Fruit fly (Drosophila melanogaster) whole organism, embryonic: ENCODE results near the gene kraken.

Experiments used
- CG11085 ChIP-seq: fragments of 200-800 bp; sonication (Bioruptor generic); IDR thresholded peaks from 2 replicates; pipeline ENCODE4 v1.3.6; 2022; ENCODE audit warnings: missing biosample characterization, missing genetic modification characterization
- CG11504 ChIP-seq: fragments of 200-800 bp; sonication (Bioruptor generic); optimal IDR thresholded peaks from 3 replicates; lab custom pipeline; 2019; ENCODE audit warnings: missing biosample characterization, mild to moderate bottlenecking, missing genetic modification characterization, moderate library complexity
- CG12071 ChIP-seq: fragments of 200-800 bp; sonication (Bioruptor generic); optimal IDR thresholded peaks from 3 replicates; lab custom pipeline; 2018; ENCODE audit warnings: missing biosample characterization, mild to moderate bottlenecking, missing genetic modification characterization
- CG13287 ChIP-seq: fragments of 200-800 bp; sonication (Bioruptor generic); IDR thresholded peaks from 2 replicates; pipeline ENCODE4 v1.3.6; 2022; ENCODE audit warnings: missing biosample characterization, missing genetic modification characterization; ENCODE audit not compliant: partially characterized antibody
- CG13775 ChIP-seq: fragments of 200-800 bp; sonication (Bioruptor generic); optimal IDR thresholded peaks from 3 replicates; lab custom pipeline; 2017; ENCODE audit warnings: missing biosample characterization, mild to moderate bottlenecking, missing genetic modification characterization
- CG14667 ChIP-seq: fragments of 200-800 bp; sonication (Bioruptor generic); IDR thresholded peaks from 2 replicates; pipeline ENCODE4 v1.3.6; 2022; ENCODE audit warnings: missing biosample characterization, missing genetic modification characterization
- CG17385 ChIP-seq: fragments of 200-800 bp; sonication (Bioruptor generic); optimal IDR thresholded peaks from 3 replicates; lab custom pipeline; 2018; ENCODE audit warnings: missing biosample characterization, mild to moderate bottlenecking, missing genetic modification characterization
- CG18619 ChIP-seq: fragments of 200-800 bp; sonication (Bioruptor generic); optimal IDR thresholded peaks from 3 replicates; lab custom pipeline; 2017; ENCODE audit warnings: missing biosample characterization, mild to moderate bottlenecking, missing genetic modification characterization
- CG2120 ChIP-seq: fragments of 200-800 bp; sonication (Bioruptor generic); optimal IDR thresholded peaks from 3 replicates; lab custom pipeline; 2016; ENCODE audit warnings: missing biosample characterization, missing genetic modification characterization
- CG31365 ChIP-seq: fragments of 200-800 bp; sonication (Bioruptor generic); optimal IDR thresholded peaks from 2 replicates; lab custom pipeline; 2018; ENCODE audit warnings: missing biosample characterization, mild to moderate bottlenecking, missing genetic modification characterization
- CG3281 ChIP-seq: fragments of 200-800 bp; sonication (Bioruptor generic); optimal IDR thresholded peaks from 3 replicates; lab custom pipeline; 2017; ENCODE audit warnings: missing biosample characterization, mild to moderate bottlenecking, missing genetic modification characterization
- CG3847 ChIP-seq: fragments of 200-800 bp; sonication (Bioruptor generic); IDR thresholded peaks from 2 replicates; pipeline ENCODE4 v1.3.6; 2022; ENCODE audit warnings: missing biosample characterization, missing genetic modification characterization
- CG5180 ChIP-seq: fragments of 200-800 bp; sonication (Bioruptor generic); optimal IDR thresholded peaks from 3 replicates; lab custom pipeline; 2017; ENCODE audit warnings: missing biosample characterization, missing genetic modification characterization, mild to moderate bottlenecking, moderate library complexity, missing genetic modification reagents
- CG6813 ChIP-seq: fragments of 200-800 bp; sonication (Bioruptor generic); optimal IDR thresholded peaks from 2 replicates; lab custom pipeline; 2017; ENCODE audit warnings: missing biosample characterization, missing genetic modification characterization, mild to moderate bottlenecking, moderate library complexity, missing genetic modification reagents
- CG7928 ChIP-seq: fragments of 200-800 bp; sonication (Bioruptor generic); optimal IDR thresholded peaks from 2 replicates; lab custom pipeline; 2017; ENCODE audit warnings: missing biosample characterization, mild to moderate bottlenecking, missing genetic modification characterization
- CG7963 ChIP-seq: fragments of 200-800 bp; sonication (Bioruptor generic); IDR thresholded peaks from 3 replicates; pipeline ENCODE4 v1.3.6; 2022; ENCODE audit warnings: missing biosample characterization, missing genetic modification characterization; ENCODE audit not compliant: partially characterized antibody
- CG8359 ChIP-seq: fragments of 200-800 bp; sonication (Bioruptor generic); optimal IDR thresholded peaks from 2 replicates; lab custom pipeline; 2017; ENCODE audit warnings: missing biosample characterization, mild to moderate bottlenecking, missing genetic modification characterization, borderline replicate concordance
- CG9817 ChIP-seq: fragments of 200-800 bp; sonication (Bioruptor generic); optimal IDR thresholded peaks from 2 replicates; lab custom pipeline; 2018; ENCODE audit warnings: missing biosample characterization, mild to moderate bottlenecking, missing genetic modification characterization, moderate library complexity
- Dip2 ChIP-seq: fragments of 200-800 bp; sonication (Bioruptor generic); IDR thresholded peaks from 2 replicates; pipeline ENCODE4 v1.3.6; 2022; ENCODE audit warnings: missing biosample characterization, missing genetic modification characterization
- Doc3 ChIP-seq: fragments of 200-800 bp; sonication (Bioruptor generic); IDR thresholded peaks from 3 replicates; pipeline ENCODE4 v1.3.6; 2022; ENCODE audit warnings: missing biosample characterization, missing genetic modification characterization; ENCODE audit not compliant: partially characterized antibody
- Dref ChIP-seq: fragments of 200-800 bp; sonication (Bioruptor generic); IDR thresholded peaks from 2 replicates; pipeline ENCODE4 v1.3.6; 2022; ENCODE audit warnings: missing biosample characterization, missing genetic modification characterization
- Drgx ChIP-seq: fragments of 200-800 bp; sonication (Bioruptor generic); IDR thresholded peaks from 2 replicates; pipeline ENCODE4 v1.3.6; 2022; ENCODE audit warnings: missing biosample characterization, missing genetic modification characterization
- Hand ChIP-seq: fragments of 200-800 bp; sonication (Bioruptor generic); optimal IDR thresholded peaks from 2 replicates; lab custom pipeline; 2017; ENCODE audit warnings: mild to moderate bottlenecking, missing biosample characterization, missing genetic modification reagents, missing genetic modification characterization
- Meics ChIP-seq: fragments of 200-800 bp; sonication (Bioruptor generic); optimal IDR thresholded peaks from 2 replicates; lab custom pipeline; 2017; ENCODE audit warnings: missing biosample characterization, mild to moderate bottlenecking, missing genetic modification characterization
- Myb ChIP-seq: fragments of 200-800 bp; sonication (Bioruptor generic); optimal IDR thresholded peaks from 2 replicates; lab custom pipeline; 2016; ENCODE audit warnings: missing biosample characterization, missing genetic modification characterization
- NC2α ChIP-seq: fragments of 200-800 bp; sonication (Bioruptor generic); optimal IDR thresholded peaks from 2 replicates; lab custom pipeline; 2016; ENCODE audit warnings: missing biosample characterization, missing genetic modification characterization
- NK7.1 ChIP-seq: fragments of 200-800 bp; sonication (Bioruptor generic); optimal IDR thresholded peaks from 3 replicates; lab custom pipeline; 2016; ENCODE audit warnings: missing biosample characterization, missing genetic modification characterization
- Oaz ChIP-seq: fragments of 200-800 bp; sonication (Bioruptor generic); IDR thresholded peaks from 2 replicates; pipeline ENCODE4 v1.3.6; 2022; ENCODE audit warnings: missing biosample characterization, missing genetic modification characterization
- Six4 ChIP-seq: fragments of 200-800 bp; sonication (Bioruptor generic); optimal IDR thresholded peaks from 2 replicates; lab custom pipeline; 2016; ENCODE audit warnings: missing biosample characterization, missing genetic modification characterization
- Sry-δ ChIP-seq: fragments of 200-800 bp; sonication (Bioruptor generic); optimal IDR thresholded peaks from 2 replicates; lab custom pipeline; 2016; ENCODE audit warnings: missing biosample characterization, missing genetic modification characterization
- Usf ChIP-seq: fragments of 200-800 bp; sonication (Bioruptor generic); optimal IDR thresholded peaks from 2 replicates; lab custom pipeline; 2017; ENCODE audit warnings: missing genotype, missing biosample characterization, missing genetic modification characterization
- Vsx1 ChIP-seq: fragments of 200-800 bp; sonication (Bioruptor generic); optimal IDR thresholded peaks from 2 replicates; lab custom pipeline; 2017; ENCODE audit warnings: missing biosample characterization, mild to moderate bottlenecking, missing genetic modification characterization, missing genetic modification reagents
- ab ChIP-seq: fragments of 200-800 bp; sonication (Bioruptor generic); optimal IDR thresholded peaks from 2 replicates; lab custom pipeline; 2016; ENCODE audit warnings: missing biosample characterization, missing genetic modification characterization
- crol ChIP-seq: fragments of 200-800 bp; sonication (Bioruptor generic); IDR thresholded peaks from 2 replicates; pipeline ENCODE4 v1.3.6; 2022; ENCODE audit warnings: missing biosample characterization, missing genetic modification characterization
- cwo ChIP-seq: fragments of 200-800 bp; sonication (Bioruptor generic); optimal IDR thresholded peaks from 3 replicates; lab custom pipeline; 2017; ENCODE audit warnings: missing biosample characterization, missing genetic modification characterization, mild to moderate bottlenecking, moderate library complexity, missing genetic modification reagents
- exex ChIP-seq: fragments of 200-800 bp; sonication (Bioruptor generic); optimal IDR thresholded peaks from 4 replicates; lab custom pipeline; 2018; ENCODE audit warnings: missing biosample characterization, mild to moderate bottlenecking, missing genetic modification characterization, moderate library complexity
- hth ChIP-seq: fragments of >200 bp; optimal IDR thresholded peaks from 2 replicates; lab custom pipeline; 2017; ENCODE audit warnings: inconsistent platforms
- jumu ChIP-seq: fragments of 200-800 bp; sonication (Bioruptor generic); optimal IDR thresholded peaks from 3 replicates; lab custom pipeline; 2016; ENCODE audit warnings: missing biosample characterization, missing genetic modification characterization
- lola ChIP-seq, 3 experiments: fragments of >200 bp in 2 of 3; fragments of 200-800 bp in 1 of 3; sonication (Bioruptor generic) in 1 of 3; optimal IDR thresholded peaks; 2 replicates each; lab custom pipeline; 2017 to 2019; ENCODE audit warnings: missing biosample characterization in 3 of 3, missing genetic modification characterization in 3 of 3, mild to moderate bottlenecking in 1 of 3, moderate library complexity in 1 of 3
- pan ChIP-seq, 4 experiments: fragments of >200 bp in 3 of 4; fragments of 200-800 bp in 1 of 4; sonication (Bioruptor generic) in 1 of 4; optimal IDR thresholded peaks in 3 of 4; IDR thresholded peaks in 1 of 4; 2 replicates each; pipeline versions ENCODE4 v1.3.6 to Lab custom; 2017 to 2022; ENCODE audit warnings: missing biosample characterization in 2 of 4, missing genetic modification characterization in 2 of 4, mixed read lengths in 1 of 4
- pum ChIP-seq: fragments of 200-800 bp; sonication (Bioruptor generic); optimal IDR thresholded peaks from 2 replicates; lab custom pipeline; 2016; ENCODE audit warnings: missing biosample characterization, missing genetic modification characterization
- pzg ChIP-seq: fragments of 200-800 bp; sonication (Bioruptor generic); optimal IDR thresholded peaks from 3 replicates; lab custom pipeline; 2018; ENCODE audit warnings: missing biosample characterization, mild to moderate bottlenecking, missing genetic modification characterization, moderate library complexity
- ranshi ChIP-seq: fragments of 200-800 bp; sonication (Bioruptor generic); IDR thresholded peaks from 2 replicates; pipeline ENCODE4 v1.3.6; 2022; ENCODE audit warnings: missing biosample characterization, missing genetic modification characterization
- seq ChIP-seq: fragments of 200-800 bp; sonication (Bioruptor generic); IDR thresholded peaks from 2 replicates; pipeline ENCODE4 v1.3.6; 2022; ENCODE audit warnings: missing biosample characterization, missing genetic modification characterization
- tgo ChIP-seq: fragments of 200-800 bp; sonication (Bioruptor generic); IDR thresholded peaks from 3 replicates; pipeline ENCODE4 v1.3.6; 2022; ENCODE audit warnings: missing biosample characterization, missing genetic modification characterization
- tna ChIP-seq: fragments of 200-800 bp; sonication (Bioruptor generic); IDR thresholded peaks from 2 replicates; pipeline ENCODE4 v1.3.6; 2022; ENCODE audit warnings: missing biosample characterization, missing genetic modification characterization; ENCODE audit not compliant: partially characterized antibody
- vvl ChIP-seq: fragments of 200-800 bp; sonication (Bioruptor generic); IDR thresholded peaks from 2 replicates; pipeline ENCODE4 v1.3.6; 2022; ENCODE audit warnings: missing biosample characterization, missing genetic modification characterization
- zen2 ChIP-seq: fragments of 200-800 bp; sonication (Bioruptor generic); IDR thresholded peaks from 3 replicates; pipeline ENCODE4 v1.3.6; 2022; ENCODE audit warnings: missing biosample characterization, missing genetic modification characterization; ENCODE audit not compliant: partially characterized antibody

The kraken gene

DNA sequence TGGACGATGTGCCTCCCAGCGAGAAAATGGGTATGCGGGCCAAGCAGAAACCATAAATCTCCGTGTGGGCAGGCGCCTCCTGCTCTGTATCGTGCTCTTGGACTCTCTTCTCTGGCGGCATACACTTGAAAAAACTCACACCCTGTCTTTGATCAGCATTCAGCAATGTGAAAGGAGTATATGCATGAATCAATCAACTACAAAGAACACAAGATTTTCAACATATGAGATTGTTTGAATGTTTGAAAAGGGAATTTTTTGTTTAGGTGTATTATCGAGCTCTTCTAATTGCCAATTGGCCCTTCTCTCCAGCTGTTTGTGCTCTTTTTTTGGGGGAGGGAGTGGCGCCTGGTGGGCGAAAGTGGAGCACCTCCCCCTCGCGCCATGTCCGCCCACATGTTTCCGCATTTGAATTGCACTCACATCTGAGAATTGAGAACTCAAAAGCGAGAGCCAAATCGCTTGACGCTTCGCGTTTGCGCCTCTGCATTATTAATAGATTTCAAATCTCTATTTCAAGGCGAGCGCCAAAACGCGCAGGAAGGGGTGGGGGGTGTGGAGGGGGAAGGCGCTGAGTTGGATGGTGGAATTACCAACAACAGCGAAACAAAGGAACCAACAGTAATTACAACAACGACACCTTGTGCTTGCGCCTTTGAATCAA, 7.1 kb upstream of the kraken start (continued):
- TF ChIP-seq Six4 (GFP tag; lab: Kevin White, UChicago): peak; percentile 80
- TF ChIP-seq CG18619: peak; percentile 78
- TF ChIP-seq CG9817 (tag; lab: Kevin White, UChicago): peak; percentile 88
- TF ChIP-seq CG13287 (GFP tag; lab: Robert Waterston, UW): no peak
- peak; percentile 83 for TF ChIP-seq CG3847
- peak; percentile 92 for TF ChIP-seq CG2120 (GFP tag; lab: Kevin White, UChicago)
- TF ChIP-seq CG13775: peak; percentile 59
- TF ChIP-seq vvl: peak; percentile 95
- TF ChIP-seq zen2 (GFP tag; lab: Robert Waterston, UW): no peak
- peak; percentile 90 for TF ChIP-seq Drgx (GFP tag; lab: Robert Waterston, UW)
- peak; percentile 88 for TF ChIP-seq CG11504
- TF ChIP-seq cwo (GFP tag; lab: Kevin White, UChicago): peak; percentile 83
- peak; percentile 76 for TF ChIP-seq CG31365 (tag; lab: Kevin White, UChicago)
- TF ChIP-seq CG12071 (GFP tag; lab: Kevin White, UChicago): peak; percentile 95
- TF ChIP-seq CG17385: peak; percentile 84
- TF ChIP-seq crol: peak; percentile 87
- TF ChIP-seq CG8359: peak; percentile 37
- TF ChIP-seq NC2α (GFP tag; lab: Kevin White, UChicago): peak; percentile 66
- TF ChIP-seq tna (GFP tag; lab: Robert Waterston, UW): no peak
- TF ChIP-seq Vsx1 (GFP tag; lab: Kevin White, UChicago): peak; percentile 66
- peak; percentile 58 for TF ChIP-seq ab (GFP tag; lab: Kevin White, UChicago)
- peak; percentile 84 for TF ChIP-seq tgo (GFP tag; lab: Robert Waterston, UW)
- peak; percentile 38; the same call in 1 of the 2 replicates for TF ChIP-seq Dref (GFP tag; lab: Robert Waterston, UW)
- peak; percentile 49 for TF ChIP-seq Sry-δ
- peak; percentile 52 for TF ChIP-seq CG7928 (GFP tag; lab: Kevin White, UChicago)
- TF ChIP-seq CG11085: peak; percentile 76
- peak; percentile 77 for TF ChIP-seq CG5180 (GFP tag; lab: Kevin White, UChicago)
- TF ChIP-seq CG7963 (GFP tag; lab: Robert Waterston, UW): no peak
- no peak for TF ChIP-seq Dip2
- peak; percentile 76 for TF ChIP-seq Myb (GFP tag; lab: Kevin White, UChicago)
- peak in 1 of 3 experiments; percentile 32 for TF ChIP-seq lola (GFP tag; optimal IDR thresholded peaks at IDR 0.05; lab: Kevin White, UChicago)
- TF ChIP-seq pum (GFP tag; lab: Kevin White, UChicago): peak; percentile 83
- peak; percentile 88 for TF ChIP-seq CG14667
- TF ChIP-seq NK7.1: peak; percentile 83
- TF ChIP-seq Oaz (GFP tag; lab: Robert Waterston, UW): peak; percentile 75
- TF ChIP-seq Usf (GFP tag; lab: Kevin White, UChicago): peak; percentile 33
- peak; percentile 91 for TF ChIP-seq jumu (GFP tag; lab: Kevin White, UChicago)
- TF ChIP-seq exex (tag; lab: Kevin White, UChicago): peak; percentile 64
- TF ChIP-seq pzg (GFP tag; lab: Kevin White, UChicago): peak; percentile 6
- TF ChIP-seq seq (GFP tag; lab: Robert Waterston, UW): peak; percentile 81
- peak; percentile 87 for TF ChIP-seq CG3281 (GFP tag; lab: Kevin White, UChicago)
- TF ChIP-seq Meics (GFP tag; lab: Kevin White, UChicago): peak; percentile 90
- peak; percentile 87 for TF ChIP-seq ranshi (GFP tag; lab: Robert Waterston, UW)
- no peak for TF ChIP-seq Doc3 (GFP tag; lab: Robert Waterston, UW)
- TF ChIP-seq Hand (GFP tag; lab: Kevin White, UChicago): peak; percentile 79
- TF ChIP-seq hth: no peak
- peak; percentile 82 for TF ChIP-seq CG6813 (GFP tag; lab: Kevin White, UChicago)
- no peak for TF ChIP-seq pan (optimal IDR thresholded peaks at IDR 0.05; lab: Kevin White, UChicago)
- peak in 1 of 2 experiments; percentile 92 for TF ChIP-seq pan (GFP tag; optimal IDR thresholded peaks at IDR 0.05 in 1 of 2, IDR thresholded peaks at IDR 0.05 in 1 of 2)
